Worm (Caenorhabditis elegans) whole organism, L4/young adult: ENCODE results near the gene F18A12.2.

Source experiments
- W03F9.2 ChIP-seq: fragments of 150-350 bp; optimal IDR thresholded peaks from 2 replicates; lab custom pipeline; 2014; ENCODE audit warnings: missing biosample characterization, missing genetic modification characterization
- him-1 ChIP-seq: sonication (generic microtip); optimal IDR thresholded peaks from 2 replicates; lab custom pipeline; 2016; ENCODE audit warnings: missing genotype, missing genetic modification reagents, missing genetic modification characterization, missing compliant biosample characterization

DNA sequence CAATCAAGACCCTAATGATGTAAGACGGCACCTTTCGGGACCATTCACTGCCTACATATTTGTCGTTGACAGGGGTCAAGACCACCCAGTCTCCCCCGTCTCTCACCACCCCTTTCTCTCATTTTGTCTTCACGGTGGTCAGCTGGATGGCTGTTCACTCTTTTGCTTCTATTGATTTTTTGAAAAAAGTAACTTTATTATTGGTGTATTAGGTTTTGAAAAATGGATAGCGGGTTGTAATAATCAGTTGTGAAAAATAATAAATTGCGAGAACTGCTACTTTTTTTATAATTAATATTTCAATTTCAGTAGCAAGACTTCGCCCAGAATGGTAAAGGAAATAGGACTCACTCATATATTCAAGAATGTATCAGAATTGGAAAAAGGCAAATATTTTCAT, 37.9 kb upstream of the F18A12.2 start, which contains the start of gene bath-9:
- TF ChIP-seq W03F9.2 (tag; lab: Kevin White, UChicago) = no peak
- TF ChIP-seq him-1 (tag; lab: Kevin White, UChicago) = no peak
